Fruit fly (Drosophila melanogaster) whole organism, embryonic: ENCODE measurements around the gene CG9150.

ENCODE experiments used
- Adf1 ChIP-seq: fragments of 200-800 bp; sonication (Bioruptor generic); IDR thresholded peaks from 2 replicates; pipeline ENCODE4 v1.3.6; 2022; ENCODE audit warnings: missing biosample characterization, missing genetic modification characterization
- Awh ChIP-seq: fragments of 200-800 bp; sonication (Bioruptor generic); IDR thresholded peaks from 2 replicates; pipeline ENCODE4, ENCODE4 v1.3.6; 2022; ENCODE audit warnings: missing biosample characterization, missing genetic modification characterization
- BEAF-32 ChIP-seq: fragments of 200-800 bp; sonication (Bioruptor generic); optimal IDR thresholded peaks from 3 replicates; lab custom pipeline; 2017; ENCODE audit warnings: missing biosample characterization, missing genetic modification characterization, mild to moderate bottlenecking, moderate library complexity, missing genetic modification reagents
- CG10274 ChIP-seq: fragments of 200-800 bp; sonication (Bioruptor generic); optimal IDR thresholded peaks from 3 replicates; lab custom pipeline; 2017; ENCODE audit warnings: missing biosample characterization, mild to moderate bottlenecking, missing genetic modification characterization
- CG12155 ChIP-seq: fragments of 200-800 bp; sonication (Bioruptor generic); optimal IDR thresholded peaks from 3 replicates; lab custom pipeline; 2016; ENCODE audit warnings: missing biosample characterization, missing genetic modification characterization
- CG14667 ChIP-seq: fragments of 200-800 bp; sonication (Bioruptor generic); IDR thresholded peaks from 2 replicates; pipeline ENCODE4 v1.3.6; 2022; ENCODE audit warnings: missing biosample characterization, missing genetic modification characterization
- CG15514 ChIP-seq: fragments of 200-800 bp; sonication (Bioruptor generic); optimal IDR thresholded peaks from 3 replicates; lab custom pipeline; 2017; ENCODE audit warnings: missing biosample characterization, missing genetic modification characterization, mild to moderate bottlenecking, moderate library complexity, missing genetic modification reagents
- CG17612 ChIP-seq: fragments of 200-800 bp; sonication (Bioruptor generic); IDR thresholded peaks from 2 replicates; pipeline ENCODE4 v1.3.6; 2022; ENCODE audit warnings: missing biosample characterization, missing genetic modification characterization
- CG18476 ChIP-seq: fragments of 200-800 bp; sonication (Bioruptor generic); optimal IDR thresholded peaks from 2 replicates; lab custom pipeline; 2016; ENCODE audit warnings: missing biosample characterization, mild to moderate bottlenecking, missing genetic modification characterization
- CG2199 ChIP-seq: fragments of 200-800 bp; sonication (Bioruptor generic); IDR thresholded peaks from 3 replicates; pipeline ENCODE4 v1.3.6; 2022; ENCODE audit warnings: missing biosample characterization, missing genetic modification characterization
- CG2678 ChIP-seq: fragments of 200-800 bp; sonication (Bioruptor generic); optimal IDR thresholded peaks from 3 replicates; lab custom pipeline; 2019; ENCODE audit warnings: missing biosample characterization, mild to moderate bottlenecking, missing genetic modification characterization, moderate library complexity
- CG30403 ChIP-seq: fragments of 200-800 bp; sonication (Bioruptor generic); optimal IDR thresholded peaks from 3 replicates; lab custom pipeline; 2016; ENCODE audit warnings: missing biosample characterization, missing genetic modification characterization
- CG32767 ChIP-seq: fragments of 200-800 bp; sonication (Bioruptor generic); IDR thresholded peaks from 2 replicates; pipeline ENCODE4 v1.3.6; 2022; ENCODE audit warnings: missing biosample characterization, missing genetic modification characterization
- CG33557 ChIP-seq: fragments of 200-800 bp; sonication (Bioruptor generic); optimal IDR thresholded peaks from 2 replicates; lab custom pipeline; 2019; ENCODE audit warnings: missing biosample characterization, mild to moderate bottlenecking, missing genetic modification characterization, moderate library complexity
- CG8944 ChIP-seq: fragments of 200-800 bp; sonication (Bioruptor generic); optimal IDR thresholded peaks from 3 replicates; lab custom pipeline; 2016; ENCODE audit warnings: missing biosample characterization, missing genetic modification characterization
- CG9215 ChIP-seq: fragments of 200-800 bp; sonication (Bioruptor generic); IDR thresholded peaks from 2 replicates; pipeline ENCODE4 v1.3.6; 2022; ENCODE audit warnings: missing biosample characterization, missing genetic modification characterization
- CG9727 ChIP-seq: fragments of 200-800 bp; sonication (Bioruptor generic); optimal IDR thresholded peaks from 3 replicates; lab custom pipeline; 2017; ENCODE audit warnings: missing biosample characterization, mild to moderate bottlenecking, missing genetic modification characterization
- CG9876 ChIP-seq: fragments of 200-800 bp; sonication (Bioruptor generic); optimal IDR thresholded peaks from 2 replicates; lab custom pipeline; 2016; ENCODE audit warnings: missing biosample characterization, missing genetic modification characterization
- Deaf1 ChIP-seq: fragments of 200-800 bp; optimal IDR thresholded peaks from 3 replicates; lab custom pipeline; 2019; ENCODE audit warnings: missing biosample characterization, mild to moderate bottlenecking, missing genetic modification characterization, moderate library complexity
- Dll ChIP-seq: fragments of 200-800 bp; sonication (Bioruptor generic); IDR thresholded peaks from 4 replicates; pipeline ENCODE4 v1.3.6; 2022; ENCODE audit warnings: missing biosample characterization, missing genetic modification characterization; ENCODE audit not compliant: partially characterized antibody
- ERR ChIP-seq: fragments of 200-800 bp; sonication (Bioruptor generic); optimal IDR thresholded peaks from 2 replicates; lab custom pipeline; 2016; ENCODE audit warnings: missing biosample characterization, missing genetic modification characterization
- HLH4C ChIP-seq: fragments of 200-800 bp; sonication (Bioruptor generic); IDR thresholded peaks from 3 replicates; pipeline ENCODE4 v1.3.6; 2022; ENCODE audit warnings: missing biosample characterization, missing genetic modification characterization; ENCODE audit not compliant: partially characterized antibody
- Hand ChIP-seq: fragments of 200-800 bp; sonication (Bioruptor generic); optimal IDR thresholded peaks from 2 replicates; lab custom pipeline; 2017; ENCODE audit warnings: mild to moderate bottlenecking, missing biosample characterization, missing genetic modification reagents, missing genetic modification characterization
- Hey ChIP-seq: fragments of 200-800 bp; sonication (Bioruptor generic); optimal IDR thresholded peaks from 3 replicates; lab custom pipeline; 2018; ENCODE audit warnings: missing biosample characterization, mild to moderate bottlenecking, missing genetic modification characterization
- Hmx ChIP-seq: fragments of 200-800 bp; sonication (Bioruptor generic); optimal IDR thresholded peaks from 2 replicates; lab custom pipeline; 2016; ENCODE audit warnings: missing biosample characterization, missing genetic modification characterization
- Lhr ChIP-seq: fragments of 200-800 bp; sonication (Bioruptor generic); optimal IDR thresholded peaks from 3 replicates; lab custom pipeline; 2017; ENCODE audit warnings: mild to moderate bottlenecking, missing biosample characterization, missing genetic modification reagents, missing genetic modification characterization
- Myb ChIP-seq: fragments of 200-800 bp; sonication (Bioruptor generic); optimal IDR thresholded peaks from 2 replicates; lab custom pipeline; 2016; ENCODE audit warnings: missing biosample characterization, missing genetic modification characterization
- NfI ChIP-seq: fragments of 200-800 bp; sonication (Bioruptor generic); optimal IDR thresholded peaks from 3 replicates; lab custom pipeline; 2018; ENCODE audit warnings: missing biosample characterization, mild to moderate bottlenecking, missing genetic modification characterization, moderate library complexity
- Sox100B ChIP-seq: fragments of 200-800 bp; sonication (Bioruptor generic); optimal IDR thresholded peaks from 3 replicates; lab custom pipeline; 2018; ENCODE audit warnings: missing biosample characterization, mild to moderate bottlenecking, missing genetic modification characterization
- Taf1 ChIP-seq: fragments of 200-800 bp; sonication (Bioruptor generic); IDR thresholded peaks from 2 replicates; pipeline ENCODE4 v1.3.6; 2022; ENCODE audit warnings: missing biosample characterization, missing genetic modification characterization
- Xrp1 ChIP-seq: fragments of 200-800 bp; sonication (Bioruptor generic); IDR thresholded peaks from 2 replicates; pipeline ENCODE4 v1.3.6; 2022; ENCODE audit warnings: missing biosample characterization, missing genetic modification characterization
- abd-A ChIP-seq: fragments of 200-800 bp; sonication (Bioruptor generic); optimal IDR thresholded peaks from 3 replicates; lab custom pipeline; 2019; ENCODE audit warnings: missing biosample characterization, mild to moderate bottlenecking, missing genetic modification characterization, moderate library complexity
- ac ChIP-seq: fragments of 200-800 bp; sonication (Bioruptor generic); optimal IDR thresholded peaks from 3 replicates; lab custom pipeline; 2017; ENCODE audit warnings: missing biosample characterization, mild to moderate bottlenecking, missing genetic modification characterization
- ara ChIP-seq: fragments of 200-800 bp; sonication (Bioruptor generic); IDR thresholded peaks from 2 replicates; pipeline ENCODE4 v1.3.6; 2022; ENCODE audit warnings: missing biosample characterization, missing genetic modification characterization
- bowl ChIP-seq: fragments of 200-800 bp; sonication (Bioruptor generic); IDR thresholded peaks from 2 replicates; pipeline ENCODE4 v1.3.6; 2022; ENCODE audit warnings: missing biosample characterization, missing genetic modification characterization
- br ChIP-seq: fragments of >200 bp; optimal IDR thresholded peaks from 2 replicates; lab custom pipeline; 2017
- crc ChIP-seq: fragments of 200-800 bp; sonication (Bioruptor generic); optimal IDR thresholded peaks from 2 replicates; lab custom pipeline; 2016; ENCODE audit warnings: missing biosample characterization, missing genetic modification characterization
- crol ChIP-seq: fragments of 200-800 bp; sonication (Bioruptor generic); IDR thresholded peaks from 2 replicates; pipeline ENCODE4 v1.3.6; 2022; ENCODE audit warnings: missing biosample characterization, missing genetic modification characterization
- dpn ChIP-seq, 2 experiments: fragments of 200-800 bp; sonication (Bioruptor generic); optimal IDR thresholded peaks; 3 replicates each; lab custom pipeline; 2016; ENCODE audit warnings: missing biosample characterization in 2 of 2, missing genetic modification characterization in 2 of 2
- emc ChIP-seq: fragments of 200-800 bp; sonication (Bioruptor generic); optimal IDR thresholded peaks from 2 replicates; lab custom pipeline; 2016; ENCODE audit warnings: missing biosample characterization, missing genetic modification characterization
- hb ChIP-seq: fragments of 200-800 bp; sonication (Bioruptor generic); IDR thresholded peaks from 3 replicates; pipeline ENCODE4 v1.3.6; 2022; ENCODE audit warnings: missing biosample characterization, missing genetic modification characterization; ENCODE audit not compliant: partially characterized antibody
- lmd ChIP-seq: fragments of 200-800 bp; sonication (Bioruptor generic); IDR thresholded peaks from 2 replicates; pipeline ENCODE4 v1.3.6; 2022; ENCODE audit warnings: missing biosample characterization, missing genetic modification characterization
- org-1 ChIP-seq: fragments of 200-800 bp; sonication (Bioruptor generic); optimal IDR thresholded peaks from 2 replicates; lab custom pipeline; 2017; ENCODE audit warnings: missing biosample characterization, missing genetic modification characterization
- sens ChIP-seq: fragments of 200-800 bp; sonication (Bioruptor generic); peaks from one replicate; lab custom pipeline; 2016; ENCODE audit warnings: missing biosample characterization, missing genetic modification characterization
- shn ChIP-seq: fragments of 200-800 bp; sonication (Bioruptor generic); optimal IDR thresholded peaks from 3 replicates; lab custom pipeline; 2016; ENCODE audit warnings: missing biosample characterization, missing genetic modification characterization
- so ChIP-seq: fragments of 200-800 bp; sonication (Bioruptor generic); IDR thresholded peaks from 3 replicates; pipeline ENCODE4 v1.3.6; 2022; ENCODE audit warnings: missing biosample characterization, missing genetic modification characterization
- sqz ChIP-seq: fragments of 200-800 bp; sonication (Bioruptor generic); optimal IDR thresholded peaks from 3 replicates; lab custom pipeline; 2018; ENCODE audit warnings: missing biosample characterization, mild to moderate bottlenecking, missing genetic modification characterization
- stc ChIP-seq: fragments of 200-800 bp; sonication (Bioruptor generic); IDR thresholded peaks from 2 replicates; pipeline ENCODE4 v1.3.6; 2022; ENCODE audit warnings: missing biosample characterization, missing genetic modification characterization
- sug ChIP-seq: fragments of 200-800 bp; optimal IDR thresholded peaks from 2 replicates; lab custom pipeline; 2019; ENCODE audit warnings: missing biosample characterization, mild to moderate bottlenecking, missing genetic modification characterization, moderate library complexity
- twi ChIP-seq: fragments of 200-800 bp; optimal IDR thresholded peaks from 2 replicates; lab custom pipeline; 2019; ENCODE audit warnings: missing biosample characterization, mild to moderate bottlenecking, missing genetic modification characterization, moderate library complexity
- zen2 ChIP-seq: fragments of 200-800 bp; sonication (Bioruptor generic); IDR thresholded peaks from 3 replicates; pipeline ENCODE4 v1.3.6; 2022; ENCODE audit warnings: missing biosample characterization, missing genetic modification characterization; ENCODE audit not compliant: partially characterized antibody

Gene CG9150

DNA sequence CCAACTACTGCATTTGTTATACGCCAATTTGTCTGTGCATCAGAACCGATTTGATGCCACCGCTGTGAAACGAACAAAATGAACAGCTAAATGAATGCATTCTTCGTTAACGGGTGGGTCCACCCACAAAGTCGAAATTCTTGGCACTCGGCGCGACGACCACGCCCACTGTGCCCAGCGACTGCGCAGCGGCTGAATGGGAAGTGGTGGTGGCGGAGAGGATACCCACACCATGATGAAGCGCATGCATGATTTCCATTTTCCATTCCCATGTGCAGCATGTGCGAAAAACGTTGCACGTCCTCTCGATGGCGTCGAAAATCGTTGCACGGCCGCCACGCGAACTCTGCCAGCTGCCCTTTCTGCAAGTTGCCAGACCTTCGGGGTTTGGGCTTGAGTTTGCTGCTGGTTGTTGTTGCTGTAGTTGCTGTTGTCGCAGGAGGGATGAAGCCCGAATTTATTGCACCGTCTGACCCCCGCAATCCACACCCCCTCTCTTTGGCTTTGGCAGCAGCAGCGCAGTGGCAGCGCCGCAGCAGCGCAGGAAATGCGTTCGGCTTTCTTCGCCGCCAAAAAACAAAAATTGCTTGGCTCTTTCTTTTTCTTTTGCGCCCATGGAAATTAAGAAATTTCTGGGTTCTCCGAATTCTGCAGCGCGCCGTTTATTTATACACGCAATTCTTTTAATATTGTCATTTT lies 12.9 kb upstream of the CG9150 start (continued):
- TF ChIP-seq CG30403 (GFP tag; lab: Kevin White, UChicago) (no peak), CG8944 (GFP tag; lab: Kevin White, UChicago) (no peak), Dll (no peak), dpn (GFP tag; optimal IDR thresholded peaks at IDR 0.05; lab: Kevin White, UChicago) (no peak), NfI (no peak), ERR (GFP tag; lab: Kevin White, UChicago) (no peak), BEAF-32 (no peak), CG12155 (GFP tag; lab: Kevin White, UChicago) (peak; percentile 6), CG15514 (GFP tag; lab: Kevin White, UChicago) (no peak), CG32767 (no peak), hb (GFP tag; lab: Robert Waterston, UW) (no peak), shn (no peak), Taf1 (no peak), CG33557 (GFP tag; lab: Kevin White, UChicago) (no peak), br (lab: Kevin White, UChicago) (no peak), CG17612 (GFP tag; lab: Robert Waterston, UW) (no peak), bowl (GFP tag; lab: Robert Waterston, UW) (no peak), crc (no peak), CG18476 (GFP tag; lab: Kevin White, UChicago) (no peak), stc (peak; percentile 20; the same call in 1 of the 2 replicates), lmd (GFP tag; lab: Robert Waterston, UW) (no peak), org-1 (GFP tag; lab: Kevin White, UChicago) (no peak), Hey (tag; lab: Kevin White, UChicago) (peak; percentile 8), ac (GFP tag; lab: Kevin White, UChicago) (no peak), ara (GFP tag; lab: Robert Waterston, UW) (no peak), CG9727 (GFP tag; lab: Kevin White, UChicago) (no peak), HLH4C (GFP tag; lab: Robert Waterston, UW) (no peak), Awh (GFP tag; lab: Robert Waterston, UW) (no peak), Xrp1 (0 out of 2 replicates have a peak, but pooled peaks have one; percentile 20), Lhr (no peak), sug (tag; lab: Kevin White, UChicago) (no peak), abd-A (tag; lab: Kevin White, UChicago) (peak; percentile 28), Deaf1 (peak; percentile 14), crol (GFP tag; lab: Robert Waterston, UW) (peak; percentile 45; the same call in 1 of the 2 replicates), CG2678 (tag; lab: Kevin White, UChicago) (no peak), so (GFP tag; lab: Robert Waterston, UW) (no peak), sqz (no peak), CG14667 (no peak), Hmx (GFP tag; lab: Kevin White, UChicago) (no peak), Adf1 (peak; percentile 53; the same call in 1 of the 2 replicates), Sox100B (GFP tag; lab: Kevin White, UChicago) (no peak), CG10274 (GFP tag; lab: Kevin White, UChicago) (no peak), twi (tag; lab: Kevin White, UChicago) (peak; percentile 38), zen2 (GFP tag; lab: Robert Waterston, UW) (no peak), CG9215 (GFP tag; lab: Robert Waterston, UW) (no peak), CG9876 (no peak), Myb (GFP tag; lab: Kevin White, UChicago) (no peak), emc (GFP tag; lab: Kevin White, UChicago) (no peak), sens (GFP tag; lab: Kevin White, UChicago) (peak; percentile 3), Hand (GFP tag; lab: Kevin White, UChicago) (no peak), CG2199 (peak; percentile 70; the same call in 1 of the 3 replicates)
